Worm (Caenorhabditis elegans) whole organism, young adult: ENCODE data around the gene sto-1.

Experiments
- B0261.1 ChIP-seq: sonication (generic microtip); optimal IDR thresholded peaks from 2 replicates; lab custom pipeline; 2016; ENCODE audit warnings: mild to moderate bottlenecking, missing genetic modification characterization, moderate library complexity, missing compliant biosample characterization
- B0336.3 ChIP-seq: fragments of 200-800 bp; sonication (Bioruptor generic); IDR thresholded peaks from 2 replicates; pipeline ENCODE4 v1.3.6; 2022; ENCODE audit warnings: missing genetic modification characterization, missing compliant biosample characterization
- F22D6.2 ChIP-seq: sonication (generic microtip); optimal IDR thresholded peaks from 2 replicates; lab custom pipeline; 2016; ENCODE audit warnings: mild to moderate bottlenecking, missing genetic modification characterization, missing compliant biosample characterization
- F33H1.4 ChIP-seq: fragments of 200-800 bp; sonication (Bioruptor generic); IDR thresholded peaks from 2 replicates; pipeline ENCODE4 v1.3.6; 2022; ENCODE audit warnings: missing genetic modification reagents, missing genetic modification characterization, missing compliant biosample characterization
- F37B4.10 ChIP-seq: fragments of 200-800 bp; sonication (Bioruptor generic); IDR thresholded peaks from 2 replicates; pipeline ENCODE4 v1.3.6; 2022; ENCODE audit warnings: missing genetic modification characterization, missing compliant biosample characterization
- F39B2.1 ChIP-seq: fragments of 200-800 bp; sonication (Bioruptor generic); IDR thresholded peaks from 2 replicates; pipeline ENCODE4 v1.3.6; 2022; ENCODE audit warnings: missing genetic modification reagents, missing genetic modification characterization, missing compliant biosample characterization
- T07F8.4 ChIP-seq: sonication (generic microtip); optimal IDR thresholded peaks from 2 replicates; lab custom pipeline; 2016; ENCODE audit warnings: mild to moderate bottlenecking, missing genetic modification characterization, moderate library complexity, missing compliant biosample characterization
- Y56A3A.18 ChIP-seq: fragments of 200-800 bp; sonication (Bioruptor generic); IDR thresholded peaks from 2 replicates; pipeline ENCODE4 v1.3.6; 2022; ENCODE audit warnings: missing genetic modification reagents, missing genetic modification characterization, missing compliant biosample characterization
- aptf-3 ChIP-seq: fragments of 200-800 bp; sonication (Bioruptor generic); IDR thresholded peaks from 2 replicates; pipeline ENCODE4 v1.3.6; 2022; ENCODE audit warnings: missing genetic modification characterization, missing compliant biosample characterization
- atf-7 ChIP-seq: sonication (generic microtip); optimal IDR thresholded peaks from 2 replicates; lab custom pipeline; 2017; ENCODE audit warnings: mild to moderate bottlenecking, missing genetic modification characterization, missing compliant biosample characterization
- ceh-58 ChIP-seq: fragments of 200-800 bp; sonication (Bioruptor generic); IDR thresholded peaks from 2 replicates; pipeline ENCODE4 v1.3.6; 2022; ENCODE audit warnings: missing genetic modification characterization, missing compliant biosample characterization
- egl-18 ChIP-seq: fragments of 200-800 bp; sonication (Bioruptor generic); IDR thresholded peaks from 2 replicates; pipeline ENCODE4 v1.3.6; 2022; ENCODE audit warnings: missing genetic modification reagents, missing genetic modification characterization, missing compliant biosample characterization
- ets-4 ChIP-seq: fragments of 200-800 bp; sonication (Bioruptor generic); optimal IDR thresholded peaks from 2 replicates; lab custom pipeline; 2018; ENCODE audit warnings: mild to moderate bottlenecking, missing genetic modification characterization, missing compliant biosample characterization
- hlh-12 ChIP-seq: sonication (generic microtip); optimal IDR thresholded peaks from 2 replicates; lab custom pipeline; 2016; ENCODE audit warnings: missing genetic modification characterization, missing compliant biosample characterization
- hrde-1 ChIP-seq: sonication (generic microtip); optimal IDR thresholded peaks from 2 replicates; lab custom pipeline; 2016; ENCODE audit warnings: missing genetic modification characterization, mild to moderate bottlenecking, missing compliant biosample characterization, moderate library complexity, missing genotype, missing genetic modification reagents, borderline replicate concordance
- lin-54 ChIP-seq: fragments of 200-800 bp; sonication (Bioruptor generic); optimal IDR thresholded peaks from 2 replicates; lab custom pipeline; 2018; ENCODE audit warnings: mild to moderate bottlenecking, missing genetic modification characterization, missing compliant biosample characterization
- lir-1 ChIP-seq: fragments of 200-800 bp; sonication (Bioruptor generic); conservative IDR thresholded peaks from 2 replicates; pipeline ENCODE4 v1.3.6; 2022; ENCODE audit warnings: missing genetic modification reagents, missing genetic modification characterization, missing compliant biosample characterization
- lsl-1 ChIP-seq: fragments of 200-800 bp; sonication (Bioruptor generic); optimal IDR thresholded peaks from 2 replicates; lab custom pipeline; 2018; ENCODE audit warnings: mild to moderate bottlenecking, missing genetic modification characterization, moderate library complexity, missing compliant biosample characterization
- mel-28 ChIP-seq: sonication (generic microtip); optimal IDR thresholded peaks from 2 replicates; lab custom pipeline; 2016; ENCODE audit warnings: borderline replicate concordance, mild to moderate bottlenecking, missing genetic modification characterization, missing compliant biosample characterization
- nhr-80 ChIP-seq: sonication (generic microtip); optimal IDR thresholded peaks from 2 replicates; lab custom pipeline; 2016; ENCODE audit warnings: missing genetic modification characterization, missing compliant biosample characterization
- pbrm-1 ChIP-seq: fragments of 200-800 bp; sonication (Bioruptor generic); IDR thresholded peaks from 2 replicates; pipeline ENCODE4 v1.3.6; 2022; ENCODE audit warnings: missing genetic modification reagents, missing genetic modification characterization, missing compliant biosample characterization
- rpc-1 ChIP-seq, 2 experiments: fragments of 150-350 bp in 1 of 2; sonication (generic microtip) in 1 of 2; optimal IDR thresholded peaks; 2 replicates each; lab custom pipeline; 2014 to 2018; ENCODE audit warnings: missing biosample characterization in 1 of 2, missing genetic modification characterization in 1 of 2, missing genetic modification reagents in 1 of 2, missing genotype in 1 of 2
- sdz-38 ChIP-seq: sonication (generic microtip); optimal IDR thresholded peaks from 2 replicates; lab custom pipeline; 2016; ENCODE audit warnings: missing genotype, missing genetic modification characterization, missing compliant biosample characterization
- sea-2 ChIP-seq: fragments of 200-800 bp; sonication (Bioruptor generic); IDR thresholded peaks from 2 replicates; pipeline ENCODE4 v1.3.6; 2022; ENCODE audit warnings: missing genetic modification characterization, missing compliant biosample characterization
- snpc-1.3 ChIP-seq: sonication (generic microtip); optimal IDR thresholded peaks from 2 replicates; lab custom pipeline; 2017; ENCODE audit warnings: missing genetic modification characterization, mild to moderate bottlenecking, missing compliant biosample characterization, antibody characterized with exemption, moderate library complexity, missing genotype, missing genetic modification reagents; ENCODE audit not compliant: insufficient read depth
- tbx-9 ChIP-seq: sonication (generic microtip); optimal IDR thresholded peaks from 2 replicates; lab custom pipeline; 2016; ENCODE audit warnings: borderline replicate concordance, missing genetic modification characterization, inconsistent platforms, missing compliant biosample characterization
- unc-62 ChIP-seq: fragments of 150-350 bp; optimal IDR thresholded peaks from 2 replicates; lab custom pipeline; 2014; ENCODE audit warnings: missing biosample characterization, missing genetic modification reagents, missing genetic modification characterization
- zfh-2 ChIP-seq: fragments of 200-800 bp; sonication (Bioruptor generic); conservative IDR thresholded peaks from 2 replicates; pipeline ENCODE4 v1.3.6; 2022; ENCODE audit warnings: missing genetic modification reagents, missing genetic modification characterization, missing compliant biosample characterization
- ztf-18 ChIP-seq: sonication (generic microtip); optimal IDR thresholded peaks from 2 replicates; lab custom pipeline; 2016; ENCODE audit warnings: missing genotype, mild to moderate bottlenecking, missing genetic modification characterization, missing compliant biosample characterization
- ztf-25 ChIP-seq: fragments of 200-800 bp; sonication (Bioruptor generic); IDR thresholded peaks from 2 replicates; pipeline ENCODE4 v1.3.6; 2022; ENCODE audit warnings: missing genetic modification reagents, missing genetic modification characterization, missing compliant biosample characterization

Gene sto-1

ce11 chrX:7593931-7594544, 31.4 kb downstream of the sto-1 start:
- no peak for TF ChIP-seq lir-1 (GFP tag; lab: Robert Waterston, UW)
- TF ChIP-seq F33H1.4 (GFP tag; lab: Robert Waterston, UW) = no peak
- TF ChIP-seq F39B2.1 = no peak
- TF ChIP-seq zfh-2 (GFP tag; lab: Robert Waterston, UW) = no peak
- no peak for TF ChIP-seq ztf-25 (GFP tag; lab: Robert Waterston, UW)
- no peak for TF ChIP-seq Y56A3A.18 (GFP tag; lab: Robert Waterston, UW)
- no peak for TF ChIP-seq hlh-12 (tag; lab: Kevin White, UChicago)
- no peak for TF ChIP-seq lin-54
- TF ChIP-seq unc-62 (GFP tag; lab: Kevin White, UChicago) = no peak
- TF ChIP-seq F37B4.10 (GFP tag; lab: Robert Waterston, UW) = no peak

DNA sequence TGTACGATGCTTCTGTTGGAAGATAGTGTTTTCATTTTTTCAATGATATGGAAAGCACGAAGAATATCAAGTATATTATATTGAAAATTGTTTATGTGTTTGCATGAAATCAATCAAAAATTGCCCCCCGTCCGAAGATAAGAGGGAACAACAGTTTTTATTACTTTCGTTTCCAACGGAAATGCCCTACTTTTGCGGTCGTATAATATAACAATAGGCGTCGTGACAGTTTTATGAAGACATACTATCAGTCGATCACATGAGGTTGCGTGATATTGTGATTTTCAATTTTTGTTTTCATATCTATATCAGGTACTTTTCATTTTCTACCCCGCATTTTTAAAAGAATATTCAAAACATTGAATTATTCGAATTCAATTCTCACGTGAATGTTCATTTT, 33.4 kb downstream of the sto-1 start:
- TF ChIP-seq pbrm-1 (GFP tag; lab: Robert Waterston, UW) (no peak), nhr-80 (tag; lab: Kevin White, UChicago) (peak; percentile 14)

ce11 chrX:7596627-7597026, 34.0 kb downstream of the sto-1 start, which contains the start of gene C44E12.1:
C44E12.1 (plus strand) TSS chrX:7596927.
- TF ChIP-seq T07F8.4 (tag; lab: Kevin White, UChicago) = no peak
- no peak for TF ChIP-seq lsl-1 (GFP tag; lab: Kevin White, UChicago)
- TF ChIP-seq aptf-3 (GFP tag; lab: Robert Waterston, UW) = no peak
- TF ChIP-seq egl-18 (GFP tag; lab: Robert Waterston, UW) = no peak
- no peak for TF ChIP-seq B0336.3
- no peak for TF ChIP-seq mel-28 (tag; lab: Kevin White, UChicago)
- no peak for TF ChIP-seq atf-7 (tag; lab: Kevin White, UChicago)
- no peak for TF ChIP-seq ztf-18 (tag; lab: Kevin White, UChicago)
- no peak for TF ChIP-seq ets-4 (GFP tag; lab: Kevin White, UChicago)
- no peak for TF ChIP-seq ceh-58 (GFP tag; lab: Robert Waterston, UW)
- no peak for TF ChIP-seq B0261.1 (tag; lab: Kevin White, UChicago)
- TF ChIP-seq sdz-38 = no peak
- no peak for TF ChIP-seq F22D6.2 (tag; lab: Kevin White, UChicago)
- no peak for TF ChIP-seq sea-2 (GFP tag; lab: Robert Waterston, UW)
- TF ChIP-seq hrde-1 (tag; lab: Kevin White, UChicago) = no peak
- no peak for TF ChIP-seq tbx-9
- no peak for TF ChIP-seq snpc-1.3 (tag; lab: Kevin White, UChicago)
- TF ChIP-seq pbrm-1 (GFP tag; lab: Robert Waterston, UW) = no peak
- TF ChIP-seq, all 124 proteins: peak for 0

- TF ChIP-seq rpc-1 (optimal IDR thresholded peaks at IDR 0.05; lab: Kevin White, UChicago) = no peak
- no peak for TF ChIP-seq rpc-1 (tag; optimal IDR thresholded peaks at IDR 0.05; lab: Kevin White, UChicago)
- TF ChIP-seq zfh-2 (GFP tag; lab: Robert Waterston, UW) = peak; percentile 45; the same call in 1 of the 2 replicates
Observed at ce11 chrX:7607982-7608381, 45.4 kb downstream of the sto-1 start, which contains the start of gene twk-17. twk-17 (minus strand) TSS chrX:7608082.
